Worm (Caenorhabditis elegans) whole organism, late embryonic: ENCODE measurements around the gene lron-3.

Experiments used
- F13H6.1 ChIP-seq: sonication (generic microtip); optimal IDR thresholded peaks from 2 replicates; lab custom pipeline; 2016; ENCODE audit warnings: missing genetic modification characterization, missing compliant biosample characterization
- ceh-14 ChIP-seq: sonication (generic microtip); optimal IDR thresholded peaks from 2 replicates; lab custom pipeline; 2016; ENCODE audit warnings: missing genotype, missing genetic modification characterization, missing compliant biosample characterization
- dmd-4 ChIP-seq: sonication (generic microtip); optimal IDR thresholded peaks from 2 replicates; lab custom pipeline; 2016; ENCODE audit warnings: borderline replicate concordance, missing genetic modification characterization, missing compliant biosample characterization
- fkh-10 ChIP-seq: fragments of 150-350 bp; optimal IDR thresholded peaks from 2 replicates; lab custom pipeline; 2014; ENCODE audit warnings: missing biosample characterization, missing genetic modification reagents, missing genetic modification characterization
- hlh-15 ChIP-seq: sonication (generic microtip); optimal IDR thresholded peaks from 2 replicates; lab custom pipeline; 2016; ENCODE audit warnings: missing genetic modification characterization, missing compliant biosample characterization
- nfya-1 ChIP-seq: sonication (generic microtip); optimal IDR thresholded peaks from 2 replicates; lab custom pipeline; 2017; ENCODE audit warnings: missing genetic modification characterization, mild to moderate bottlenecking, missing compliant biosample characterization, antibody characterized with exemption, moderate library complexity
- nhr-11 ChIP-seq: fragments of 150-350 bp; optimal IDR thresholded peaks from 2 replicates; lab custom pipeline; 2014; ENCODE audit warnings: missing biosample characterization, missing genetic modification characterization
- odd-2 ChIP-seq: sonication (generic microtip); optimal IDR thresholded peaks from 2 replicates; lab custom pipeline; 2017; ENCODE audit warnings: antibody characterized with exemption, mild to moderate bottlenecking, missing genetic modification characterization, missing compliant biosample characterization
- pha-4 ChIP-seq: fragments of 150-350 bp; optimal IDR thresholded peaks from 2 replicates; lab custom pipeline; 2018; ENCODE audit warnings: missing biosample characterization, missing genetic modification reagents, missing genetic modification characterization
- pqm-1 ChIP-seq: sonication (generic microtip); optimal IDR thresholded peaks from 2 replicates; lab custom pipeline; 2016; ENCODE audit warnings: missing genetic modification characterization, missing compliant biosample characterization
- rnt-1 ChIP-seq: sonication (generic microtip); optimal IDR thresholded peaks from 2 replicates; lab custom pipeline; 2016; ENCODE audit warnings: missing genetic modification characterization, missing compliant biosample characterization
- unc-86 ChIP-seq: sonication (generic microtip); optimal IDR thresholded peaks from 2 replicates; lab custom pipeline; 2016; ENCODE audit warnings: missing genetic modification characterization, missing compliant biosample characterization

DNA sequence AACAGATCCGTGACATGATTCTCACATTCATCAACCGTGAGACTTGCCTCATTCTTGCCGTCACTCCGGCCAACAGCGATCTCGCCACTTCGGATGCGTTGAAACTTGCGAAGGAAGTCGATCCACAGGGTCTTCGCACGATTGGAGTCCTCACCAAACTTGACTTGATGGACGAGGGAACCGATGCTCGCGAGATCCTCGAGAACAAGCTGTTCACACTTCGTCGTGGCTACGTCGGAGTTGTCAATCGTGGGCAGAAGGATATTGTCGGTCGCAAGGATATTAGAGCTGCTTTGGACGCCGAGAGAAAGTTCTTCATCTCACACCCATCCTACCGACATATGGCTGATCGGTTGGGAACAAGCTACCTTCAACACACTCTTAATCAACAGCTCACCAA, 11.9 kb upstream of the lron-3 start:
- TF ChIP-seq fkh-10 (GFP tag; lab: Kevin White, UChicago), result no peak
- no peak for TF ChIP-seq pha-4 (tag; lab: Kevin White, UChicago)
- no peak for TF ChIP-seq unc-86 (tag; lab: Kevin White, UChicago)
- no peak for TF ChIP-seq nhr-11 (tag; lab: Kevin White, UChicago)
- TF ChIP-seq nfya-1 (tag; lab: Kevin White, UChicago), result no peak
- TF ChIP-seq rnt-1 (tag; lab: Kevin White, UChicago), result no peak
- TF ChIP-seq hlh-15 (tag; lab: Kevin White, UChicago), result no peak
- no peak for TF ChIP-seq dmd-4 (tag; lab: Kevin White, UChicago)
- TF ChIP-seq pqm-1, result no peak
- TF ChIP-seq odd-2 (tag; lab: Kevin White, UChicago), result no peak
- no peak for TF ChIP-seq F13H6.1 (tag; lab: Kevin White, UChicago)
- no peak for TF ChIP-seq ceh-14
